Worm (Caenorhabditis elegans) whole organism, L4/young adult: ENCODE measurements around the gene C03B1.5.
A peak's percentile ranks its signal among the peaks of the same experiment; 100 is the strongest.

Source experiments
- W03F9.2 ChIP-seq: fragments of 150-350 bp; optimal IDR thresholded peaks from 2 replicates; lab custom pipeline; 2014; ENCODE audit warnings: missing biosample characterization, missing genetic modification characterization
- dao-5 ChIP-seq: sonication (generic microtip); optimal IDR thresholded peaks from 2 replicates; lab custom pipeline; 2016; ENCODE audit warnings: missing genotype, missing genetic modification characterization, moderate library complexity, missing compliant biosample characterization
- him-1 ChIP-seq: sonication (generic microtip); optimal IDR thresholded peaks from 2 replicates; lab custom pipeline; 2016; ENCODE audit warnings: missing genotype, missing genetic modification reagents, missing genetic modification characterization, missing compliant biosample characterization

C03B1.5 gene

DNA sequence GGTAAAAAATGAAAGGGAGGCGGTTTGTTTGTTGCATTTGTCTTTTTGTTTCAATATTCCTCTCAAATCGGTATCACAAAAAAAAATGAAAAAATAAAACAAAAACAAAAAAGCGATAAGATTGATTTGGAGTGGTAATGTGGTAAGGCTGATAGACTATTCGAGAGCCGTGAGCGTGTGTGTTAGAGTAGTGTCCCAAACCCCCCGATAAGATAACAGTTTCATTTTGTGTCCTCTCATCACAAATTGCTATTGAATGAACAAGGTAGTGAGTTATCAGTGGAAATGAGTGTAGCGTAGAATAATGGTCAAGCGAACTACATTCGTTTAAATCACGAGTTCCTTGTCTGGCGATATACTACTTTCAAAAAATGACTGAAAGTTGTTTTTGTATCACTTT is 16.9 kb upstream of the C03B1.5 start:
- no peak for TF ChIP-seq dao-5 (tag; lab: Kevin White, UChicago)
- TF ChIP-seq him-1 = no peak
- no peak for TF ChIP-seq W03F9.2 (tag; lab: Kevin White, UChicago)

DNA sequence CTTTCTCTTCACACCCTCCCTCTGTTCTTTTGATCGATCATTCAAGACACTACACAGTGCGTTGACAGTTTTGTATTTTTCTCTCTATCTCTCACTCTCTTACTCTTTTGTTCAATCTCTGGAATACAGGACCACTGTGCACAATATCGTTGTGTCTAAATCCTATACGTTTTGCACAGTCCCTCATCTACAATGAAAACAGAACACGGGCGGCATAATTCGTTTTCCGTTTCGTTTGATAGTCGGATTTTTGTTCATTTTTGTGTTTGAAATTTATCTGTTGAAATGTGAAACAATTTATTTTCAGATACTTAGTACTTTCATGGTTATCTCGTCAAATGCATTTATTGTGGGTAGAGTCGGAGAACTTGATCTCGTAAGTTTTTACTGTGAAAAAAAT is 13.9 kb upstream of the C03B1.5 start, which contains the start of gene C03B1.7:
Gene C03B1.7 (plus strand): TSS at position 301 of the 400 bp plus-strand sequence.
- no peak for TF ChIP-seq him-1
- no peak for TF ChIP-seq dao-5 (tag; lab: Kevin White, UChicago)
- TF ChIP-seq W03F9.2 (tag; lab: Kevin White, UChicago) = no peak

ce11 chrX:6345785-6346184 is 9.6 kb upstream of the C03B1.5 start:
- TF ChIP-seq W03F9.2 (tag; lab: Kevin White, UChicago) = no peak
- no peak for TF ChIP-seq dao-5 (tag; lab: Kevin White, UChicago)
- TF ChIP-seq him-1 = no peak

ce11 chrX:6347013-6347412 is 8.4 kb upstream of the C03B1.5 start, which contains the start of gene C03B1.9:
TSS of gene C03B1.9 (minus strand) at chrX:6347113.
- TF ChIP-seq dao-5 (tag; lab: Kevin White, UChicago) (no peak), him-1 (no peak)

DNA sequence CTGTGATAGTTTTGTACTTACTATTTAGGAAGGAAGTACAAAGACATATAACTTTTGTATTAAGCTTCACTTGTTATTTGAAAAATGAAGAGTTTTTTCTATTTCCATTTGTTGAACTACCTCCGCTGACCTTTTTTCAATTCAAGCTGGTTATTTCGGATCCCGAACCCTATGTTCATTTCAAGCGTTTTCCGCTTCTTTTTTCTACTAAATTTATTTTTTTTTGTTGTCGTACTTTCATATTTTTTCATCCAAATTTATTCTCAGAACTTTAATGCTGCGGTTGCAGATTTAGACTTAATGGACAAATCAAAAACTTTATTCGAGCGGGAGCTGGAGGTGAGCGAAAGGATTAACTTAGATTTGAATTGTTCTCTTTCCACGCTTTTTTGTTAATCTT is 5.4 kb upstream of the C03B1.5 start, which contains the start of gene C03B1.6:
Gene C03B1.6 (plus strand): TSS at position 301 of the 400 bp plus-strand sequence.
- TF ChIP-seq him-1 (no peak), dao-5 (tag; lab: Kevin White, UChicago) (no peak), W03F9.2 (tag; lab: Kevin White, UChicago) (no peak)

DNA sequence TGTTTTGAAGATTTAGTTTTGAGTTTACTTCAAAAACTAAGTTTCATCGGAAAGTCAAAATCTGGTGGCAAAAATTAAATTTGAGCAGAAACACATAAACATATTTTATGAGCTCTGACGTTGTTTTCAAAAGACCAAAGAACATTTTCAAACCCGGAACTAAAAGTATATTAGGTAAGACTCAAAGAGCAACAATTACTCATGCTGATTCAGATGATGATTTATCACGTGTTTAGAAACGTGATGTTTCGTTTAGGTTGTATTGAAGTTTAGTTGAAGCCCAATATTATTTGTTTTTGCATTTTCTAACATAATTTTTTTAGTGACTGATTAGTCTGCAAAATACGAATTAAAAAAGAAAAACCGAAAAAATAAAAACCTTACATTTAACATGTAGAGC is 1.6 kb upstream of the C03B1.5 start:
- TF ChIP-seq W03F9.2 (tag; lab: Kevin White, UChicago) (no peak), dao-5 (tag; lab: Kevin White, UChicago) (no peak), him-1 (no peak)

DNA sequence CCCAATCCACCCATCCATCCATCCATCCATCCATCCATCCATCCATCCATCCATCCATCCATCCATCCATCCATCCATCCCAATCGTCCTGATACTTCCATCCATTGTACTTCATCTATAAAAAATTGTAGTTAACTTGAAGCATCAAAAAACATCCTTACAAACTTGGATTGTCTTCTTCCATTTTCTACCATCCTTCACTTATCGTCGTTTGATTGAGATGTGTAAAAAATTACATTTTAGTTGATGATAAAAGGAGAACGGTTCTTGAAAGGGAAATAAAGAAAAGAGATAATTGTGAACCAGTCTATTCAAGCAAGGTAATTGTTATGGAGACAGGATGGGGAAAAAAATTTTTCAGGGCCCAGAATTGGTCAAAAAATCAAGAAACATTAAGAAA is 2.4 kb downstream of the C03B1.5 start, which contains the start of gene C03B1.10:
Gene C03B1.10 (minus strand): TSS at position 101 of the 400 bp plus-strand sequence.
- TF ChIP-seq him-1 (no peak), dao-5 (tag; lab: Kevin White, UChicago) (no peak), W03F9.2 (tag; lab: Kevin White, UChicago) (no peak)

DNA sequence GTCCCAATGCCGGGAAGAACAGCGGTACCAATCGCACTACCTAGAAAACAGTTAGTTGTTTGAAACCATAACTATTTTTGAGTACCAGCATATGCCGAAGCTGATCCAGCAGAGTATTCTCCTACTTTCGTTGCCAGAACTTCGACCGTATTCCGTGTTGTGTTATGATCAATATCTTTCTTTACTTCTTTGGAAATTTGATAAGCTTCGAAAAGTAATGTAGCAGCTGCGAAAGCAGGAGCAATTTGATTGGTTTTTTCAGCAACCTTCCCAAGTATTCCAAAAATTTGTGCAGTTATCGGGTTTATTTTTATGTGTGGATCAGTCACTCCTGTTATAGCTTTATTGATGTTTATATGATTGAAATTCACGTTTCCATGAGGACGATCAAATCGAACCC is 4.7 kb downstream of the C03B1.5 start:
- TF ChIP-seq W03F9.2 (tag; lab: Kevin White, UChicago) (no peak), dao-5 (tag; lab: Kevin White, UChicago) (no peak)

DNA sequence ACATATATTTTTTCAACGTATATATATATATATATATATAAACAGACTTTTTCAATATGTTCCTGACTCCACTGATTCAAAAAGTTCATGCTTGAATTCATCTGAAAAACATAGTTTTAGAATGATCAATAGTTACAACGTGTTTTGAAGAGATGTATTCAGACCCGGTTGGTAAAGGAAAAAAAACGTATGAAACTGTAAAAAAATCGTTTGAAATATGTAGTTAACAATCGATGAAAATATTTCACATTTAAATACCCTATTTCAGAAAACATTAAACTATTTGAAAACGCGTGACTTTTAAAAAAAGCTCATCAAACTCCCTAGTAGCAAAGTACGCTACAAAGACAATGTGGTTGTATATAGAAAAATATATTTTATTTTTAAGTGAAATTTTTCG is 5.3 kb downstream of the C03B1.5 start, which contains the start of gene C03B1.14:
Gene C03B1.14 (minus strand): TSS at position 101 of the 400 bp plus-strand sequence.
- no peak for TF ChIP-seq him-1
- TF ChIP-seq W03F9.2 (tag; lab: Kevin White, UChicago) = no peak
- TF ChIP-seq dao-5 (tag; lab: Kevin White, UChicago) = no peak

DNA sequence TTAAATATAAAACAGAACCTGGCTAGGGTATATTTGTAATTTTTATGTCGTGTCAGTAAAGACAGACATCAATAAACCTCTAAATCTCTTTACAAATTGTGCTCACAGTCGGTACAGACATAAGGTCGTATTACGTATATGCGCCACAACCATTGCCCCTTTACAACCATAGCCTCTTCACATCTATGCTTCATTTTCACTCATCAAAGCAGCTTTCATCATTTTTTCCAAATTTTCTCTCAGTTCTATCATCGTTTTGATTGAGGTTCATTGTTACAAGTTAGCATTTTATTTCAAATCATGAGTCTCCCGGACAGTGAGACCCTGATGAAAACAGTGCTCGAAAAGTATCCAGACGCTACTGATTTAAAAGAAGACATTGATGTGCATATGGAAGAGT is 8.8 kb downstream of the C03B1.5 start, which contains the start of gene C03B1.4:
Gene C03B1.4 (plus strand): TSS at position 301 of the 400 bp plus-strand sequence.
- no peak for TF ChIP-seq him-1
- TF ChIP-seq W03F9.2 (tag; lab: Kevin White, UChicago) = no peak
- TF ChIP-seq dao-5 (tag; lab: Kevin White, UChicago) = no peak

DNA sequence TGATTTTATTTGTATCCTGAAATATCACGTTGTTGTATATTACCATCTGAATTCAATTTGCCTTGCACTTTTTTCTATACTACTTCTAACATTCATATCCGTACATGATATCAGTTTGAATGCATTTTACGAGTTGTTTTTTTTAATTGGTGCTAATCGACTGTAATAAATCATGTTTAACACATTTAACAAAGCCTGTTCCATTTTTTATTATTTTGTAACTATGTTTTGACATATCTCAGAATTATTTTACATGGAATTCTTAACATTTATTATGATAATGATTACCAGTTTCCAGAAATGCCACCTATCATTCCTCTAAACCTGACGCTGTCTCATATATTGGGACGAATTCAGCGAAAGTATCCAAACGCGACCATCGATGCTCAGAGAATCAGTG is 10.3 kb downstream of the C03B1.5 start, which contains the start of gene C03B1.3:
Gene C03B1.3 (plus strand): TSS at position 301 of the 400 bp plus-strand sequence.
- TF ChIP-seq W03F9.2 (tag; lab: Kevin White, UChicago) = no peak

- TF ChIP-seq W03F9.2 (tag; lab: Kevin White, UChicago) = no peak
These were observed 14.3 kb downstream of the C03B1.5 start, which contains the start of gene C03B1.2 for ce11 chrX:6369717-6370116. TSS of gene C03B1.2 (plus strand) at chrX:6370017.

ce11 chrX:6371192-6372116 is 16.1 kb downstream of the C03B1.5 start:
- TF ChIP-seq dao-5 (tag; lab: Kevin White, UChicago) = peak; percentile 64
- no peak for TF ChIP-seq him-1
- TF ChIP-seq W03F9.2 (tag; lab: Kevin White, UChicago) = peak; percentile 3

DNA sequence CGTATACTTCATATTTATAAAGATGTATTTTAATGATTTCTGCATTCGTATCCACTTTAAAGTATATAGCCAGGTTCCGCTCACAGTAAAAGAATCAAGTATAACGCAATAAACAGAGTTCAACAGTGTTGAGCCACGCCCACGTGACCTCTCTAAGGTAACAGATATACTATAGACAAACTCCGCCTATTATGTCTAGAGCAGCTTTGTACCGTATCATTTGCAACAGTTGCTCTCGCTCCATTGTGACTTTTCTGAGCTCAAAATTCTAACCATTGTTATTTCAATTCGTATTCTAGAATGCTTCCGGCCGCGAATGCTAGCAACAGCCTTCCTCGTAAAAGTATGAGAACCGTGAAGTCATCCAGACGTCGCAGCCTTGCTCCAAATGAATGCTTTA is 18.0 kb downstream of the C03B1.5 start, which contains the start of gene C03B1.17:
Gene C03B1.17 (plus strand): TSS at position 301 of the 400 bp plus-strand sequence.
- no peak for TF ChIP-seq dao-5 (tag; lab: Kevin White, UChicago)
- TF ChIP-seq him-1 = no peak
- no peak for TF ChIP-seq W03F9.2 (tag; lab: Kevin White, UChicago)
